Worm (Caenorhabditis elegans) whole organism, L3 larva: ENCODE data around the gene Y47D7A.18.

Experiments
- ama-1 ChIP-seq: fragments of 150-350 bp; optimal IDR thresholded peaks from 2 replicates; lab custom pipeline; 2018
- nhr-28 ChIP-seq: fragments of 150-350 bp; optimal IDR thresholded peaks from 2 replicates; lab custom pipeline; 2014; ENCODE audit warnings: missing biosample characterization, missing genetic modification characterization
- pqm-1 ChIP-seq: fragments of 150-350 bp; optimal IDR thresholded peaks from 2 replicates; lab custom pipeline; 2017; ENCODE audit warnings: missing biosample characterization, missing genetic modification characterization, inconsistent platforms

DNA sequence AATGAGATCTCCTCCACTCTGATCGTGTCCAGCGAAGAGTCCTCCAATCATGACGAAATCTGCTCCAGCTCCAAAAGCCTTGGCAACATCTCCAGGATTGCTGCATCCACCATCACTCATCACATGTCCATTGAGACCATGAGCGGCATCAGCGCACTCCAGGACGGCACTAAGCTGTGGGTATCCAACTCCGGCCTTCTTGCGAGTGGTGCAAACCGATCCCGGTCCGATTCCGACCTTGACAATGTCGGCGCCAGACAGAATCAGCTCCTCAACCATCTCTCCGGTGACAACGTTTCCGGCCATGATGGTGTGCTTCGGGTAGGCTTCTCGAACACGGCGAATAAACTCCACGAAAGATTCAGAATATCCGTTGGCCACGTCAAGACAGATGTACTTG lies 46.1 kb downstream of the Y47D7A.18 start:
- no peak for TF ChIP-seq nhr-28 (tag; lab: Kevin White, UChicago)
- no peak for TF ChIP-seq pqm-1
- TF ChIP-seq ama-1: no peak
